Fruit fly (Drosophila melanogaster): ENCODE results near the gene CG14937.

The CG14937 gene

dm6 chr2L:11804228-11805044 lies 10.6 kb upstream of the CG14937 start:
- TF ChIP-seq GATAd (GFP tag; optimal IDR thresholded peaks at IDR 0.05) = no peak
- TF ChIP-seq usp (GFP tag; optimal IDR thresholded peaks at IDR 0.05) = no peak
- peak; percentile 16 for TF ChIP-seq Dfd (GFP tag; optimal IDR thresholded peaks at IDR 0.05)
- TF ChIP-seq psq (GFP tag; optimal IDR thresholded peaks at IDR 0.05) = peak; percentile 70

dm6 chr2L:11797127-11797526 lies 3.2 kb upstream of the CG14937 start:
- peak; percentile 95 for TF ChIP-seq Dfd (GFP tag; optimal IDR thresholded peaks at IDR 0.05)
- no peak for TF ChIP-seq Dif (GFP tag; optimal IDR thresholded peaks at IDR 0.05; ENCODE audit: partially characterized antibody)
- TF ChIP-seq GATAd (GFP tag; optimal IDR thresholded peaks at IDR 0.05) = no peak
- TF ChIP-seq Mio (GFP tag; optimal IDR thresholded peaks at IDR 0.05) = no peak
- no peak for TF ChIP-seq HLH106 (tag; optimal IDR thresholded peaks at IDR 0.05)

- no peak for TF ChIP-seq dl (GFP tag; optimal IDR thresholded peaks at IDR 0.05; ENCODE audit: insufficient read depth in 1 of 2, partially characterized antibody in 2 of 2)
- TF ChIP-seq dmrt93B (GFP tag; optimal IDR thresholded peaks at IDR 0.05) = no peak
- TF ChIP-seq lola (GFP tag; optimal IDR thresholded peaks at IDR 0.05) = no peak
- no peak for TF ChIP-seq OdsH (GFP tag; optimal IDR thresholded peaks at IDR 0.05)
- TF ChIP-seq Hr78 (GFP tag; optimal IDR thresholded peaks at IDR 0.05) = no peak
- no peak for TF ChIP-seq fru (GFP tag; optimal IDR thresholded peaks at IDR 0.05)
- no peak for TF ChIP-seq h (GFP tag; optimal IDR thresholded peaks at IDR 0.05)
- TF ChIP-seq foxo (GFP tag; optimal IDR thresholded peaks at IDR 0.05) = no peak
- TF ChIP-seq HLH106 (tag; optimal IDR thresholded peaks at IDR 0.05) = no peak
- TF ChIP-seq ey (GFP tag; optimal IDR thresholded peaks at IDR 0.05) = no peak
- no peak for TF ChIP-seq Dif (GFP tag; optimal IDR thresholded peaks at IDR 0.05; ENCODE audit: partially characterized antibody)
- TF ChIP-seq pan (optimal IDR thresholded peaks at IDR 0.05) = no peak
- no peak for TF ChIP-seq Dfd (GFP tag; optimal IDR thresholded peaks at IDR 0.05)
- TF ChIP-seq tai (GFP tag; optimal IDR thresholded peaks at IDR 0.05) = no peak
- no peak for TF ChIP-seq Jra (GFP tag; optimal IDR thresholded peaks at IDR 0.05)
- no peak for TF ChIP-seq Abd-B (GFP tag; optimal IDR thresholded peaks at IDR 0.05)
- TF ChIP-seq CG9705 (GFP tag; optimal IDR thresholded peaks at IDR 0.05) = no peak
Observed at dm6 chr2L:11792265-11792664, 1.6 kb downstream of the CG14937 start, which contains the start of gene Tsp33B. Gene Tsp33B, minus strand, starts transcription at chr2L:11792365.

- TF ChIP-seq HLH106 (tag; optimal IDR thresholded peaks at IDR 0.05) (no peak), OdsH (GFP tag; optimal IDR thresholded peaks at IDR 0.05) (no peak), dsf (GFP tag; optimal IDR thresholded peaks at IDR 0.05; ENCODE audit: borderline replicate concordance) (no peak), Hnf4 (GFP tag; optimal IDR thresholded peaks at IDR 0.05) (no peak), lola (GFP tag; optimal IDR thresholded peaks at IDR 0.05) (no peak), Sp1 (GFP tag; optimal IDR thresholded peaks at IDR 0.05) (no peak), Jra (GFP tag; optimal IDR thresholded peaks at IDR 0.05) (no peak), jim (GFP tag; optimal IDR thresholded peaks at IDR 0.05) (no peak), Rel (GFP tag; optimal IDR thresholded peaks at IDR 0.05) (no peak), Rel (tag; optimal IDR thresholded peaks at IDR 0.05) (no peak), usp (GFP tag; optimal IDR thresholded peaks at IDR 0.05) (no peak), h (GFP tag; optimal IDR thresholded peaks at IDR 0.05) (no peak), sv (GFP tag; optimal IDR thresholded peaks at IDR 0.05) (no peak)
Observed at dm6 chr2L:11789690-11790089, 4.2 kb downstream of the CG14937 start, which contains the start of gene CG14932. Gene CG14932, plus strand, starts transcription at chr2L:11789919.

- TF ChIP-seq h (GFP tag; optimal IDR thresholded peaks at IDR 0.05) (no peak), Jra (GFP tag; optimal IDR thresholded peaks at IDR 0.05) (no peak), Mio (GFP tag; optimal IDR thresholded peaks at IDR 0.05) (no peak), Rel (GFP tag; optimal IDR thresholded peaks at IDR 0.05) (no peak), Rel (tag; optimal IDR thresholded peaks at IDR 0.05) (no peak), pan (optimal IDR thresholded peaks at IDR 0.05) (no peak), sv (GFP tag; optimal IDR thresholded peaks at IDR 0.05) (no peak), N (GFP tag; optimal IDR thresholded peaks at IDR 0.05) (no peak), Myc (optimal IDR thresholded peaks at IDR 0.05) (no peak), dmrt93B (GFP tag; optimal IDR thresholded peaks at IDR 0.05) (no peak), usp (GFP tag; optimal IDR thresholded peaks at IDR 0.05) (no peak), CG9705 (GFP tag; optimal IDR thresholded peaks at IDR 0.05) (no peak), jim (GFP tag; optimal IDR thresholded peaks at IDR 0.05) (no peak), OdsH (GFP tag; optimal IDR thresholded peaks at IDR 0.05) (no peak), Hr83 (GFP tag; optimal IDR thresholded peaks at IDR 0.05; ENCODE audit: poor library complexity, severe bottlenecking) (no peak), HLH106 (tag; optimal IDR thresholded peaks at IDR 0.05) (no peak), CG32264 (GFP tag; optimal IDR thresholded peaks at IDR 0.05) (no peak), Hnf4 (GFP tag; optimal IDR thresholded peaks at IDR 0.05) (no peak)
Observed at dm6 chr2L:11788034-11788433, 5.9 kb downstream of the CG14937 start, which contains the start of gene CG14931. Gene CG14931, plus strand, starts transcription at chr2L:11788334.
